Worm (Caenorhabditis elegans) whole organism, L1 larva: ENCODE measurements around the gene fbxb-38.

Experiments used
- ceh-82 ChIP-seq, 3 experiments: fragments of 150-350 bp in 1 of 3; sonication (generic microtip) in 2 of 3; optimal IDR thresholded peaks; 2 replicates each; lab custom pipeline; 2014 to 2017; ENCODE audit warnings: missing biosample characterization in 3 of 3, missing genetic modification characterization in 3 of 3
- tbx-2 ChIP-seq: sonication (generic microtip); optimal IDR thresholded peaks from 2 replicates; lab custom pipeline; 2016; ENCODE audit warnings: missing genetic modification characterization, missing compliant biosample characterization

ce11 chrII:2137235-2137634 is 31.3 kb downstream of the fbxb-38 start, which contains the start of gene C40A11.4:
- TF ChIP-seq ceh-82 (tag; optimal IDR thresholded peaks at IDR 0.05; lab: Kevin White, UChicago) (no peak), tbx-2 (tag; lab: Kevin White, UChicago) (no peak)
